Fruit fly (Drosophila melanogaster) Kc167 (cell line): ENCODE data around the gene Unc-115a.

Experiments used
- Myc ChIP-seq: fragments of >200 bp; optimal IDR thresholded peaks from 2 replicates; lab custom pipeline; 2017; ENCODE audit warnings: missing external identifiers
- Sin3A ChIP-seq: fragments of >200 bp; optimal IDR thresholded peaks from 2 replicates; lab custom pipeline; 2018; ENCODE audit warnings: missing external identifiers
- h ChIP-seq: fragments of >200 bp; optimal IDR thresholded peaks from 3 replicates; lab custom pipeline; 2018; ENCODE audit warnings: missing external identifiers
- insv ChIP-seq: fragments of >200 bp; optimal IDR thresholded peaks from 3 replicates; lab custom pipeline; 2018; ENCODE audit warnings: missing external identifiers
- psq ChIP-seq: fragments of >200 bp; optimal IDR thresholded peaks from 2 replicates; lab custom pipeline; 2017; ENCODE audit warnings: missing external identifiers
- ttk ChIP-seq: sonication (Bioruptor generic); optimal IDR thresholded peaks from 2 replicates; lab custom pipeline; 2017; ENCODE audit warnings: missing external identifiers

The Unc-115a gene

dm6 chr3R:9733150-9733549, 27.9 kb upstream of the Unc-115a start, which contains the start of gene alphaTub85E:
alphaTub85E (minus strand) TSS chr3R:9733250.
- TF ChIP-seq Sin3A (no peak), psq (lab: Kevin White, UChicago) (no peak), insv (lab: Kevin White, UChicago) (no peak), h (lab: Kevin White, UChicago) (no peak), ttk (lab: Kevin White, UChicago) (no peak), Myc (no peak)

DNA sequence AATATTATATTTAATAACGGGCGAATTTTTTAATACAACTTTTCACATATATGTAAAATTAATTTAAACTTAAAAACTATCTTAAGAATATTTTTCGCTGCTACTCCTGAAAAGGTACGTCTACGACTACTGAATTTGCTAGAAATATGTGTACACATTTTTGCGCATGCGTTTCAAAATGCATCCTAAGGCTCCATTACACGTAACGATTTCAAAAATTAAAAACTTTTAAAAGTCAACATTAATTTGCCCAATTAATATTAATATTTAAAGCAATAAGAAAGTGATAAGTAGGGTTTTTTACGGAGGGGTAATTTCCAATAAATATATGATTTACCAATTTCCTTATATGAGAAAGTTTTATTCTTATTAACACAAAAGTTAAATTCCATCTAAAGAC, 25.6 kb upstream of the Unc-115a start, which contains the start of gene FoxP:
TSS of gene FoxP (minus strand) at position 89 of the 400 bp plus-strand sequence.
- TF ChIP-seq insv (lab: Kevin White, UChicago) (no peak), psq (lab: Kevin White, UChicago) (no peak), ttk (lab: Kevin White, UChicago) (no peak), h (lab: Kevin White, UChicago) (no peak), Sin3A (no peak), Myc (no peak)

dm6 chr3R:9725121-9725956, 20.1 kb upstream of the Unc-115a start, which contains the start of gene hyd:
hyd (minus strand) TSS chr3R:9725615.
- TF ChIP-seq Sin3A, result no peak

DNA sequence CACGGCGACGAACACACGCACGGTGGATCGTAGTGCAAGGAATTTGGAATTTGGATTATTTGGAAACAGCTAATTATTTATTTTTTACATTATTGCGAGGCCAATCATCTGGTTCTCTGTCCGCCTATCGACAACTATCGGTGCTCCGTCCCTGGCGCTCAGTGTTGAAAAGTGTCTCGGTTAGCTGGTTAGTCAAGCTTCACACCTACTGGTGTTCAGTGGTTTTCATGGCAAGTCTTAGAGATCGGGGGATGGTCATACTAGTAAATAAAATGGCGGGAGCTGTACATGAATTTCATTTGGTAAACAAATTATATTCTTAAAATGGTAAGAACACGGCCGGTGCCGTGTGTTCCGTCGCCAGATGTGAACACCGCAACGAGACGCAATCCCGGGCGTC, 5.7 kb upstream of the Unc-115a start, which contains the start of the genes trbd and dmt:
TSS of gene trbd (minus strand) at position 152 of the 400 bp plus-strand sequence.
TSS of gene dmt (plus strand) at position 257 of the 400 bp plus-strand sequence.
- TF ChIP-seq Myc (no peak), Sin3A (no peak), ttk (lab: Kevin White, UChicago) (no peak), h (lab: Kevin White, UChicago) (no peak), insv (lab: Kevin White, UChicago) (no peak), psq (lab: Kevin White, UChicago) (no peak)

DNA sequence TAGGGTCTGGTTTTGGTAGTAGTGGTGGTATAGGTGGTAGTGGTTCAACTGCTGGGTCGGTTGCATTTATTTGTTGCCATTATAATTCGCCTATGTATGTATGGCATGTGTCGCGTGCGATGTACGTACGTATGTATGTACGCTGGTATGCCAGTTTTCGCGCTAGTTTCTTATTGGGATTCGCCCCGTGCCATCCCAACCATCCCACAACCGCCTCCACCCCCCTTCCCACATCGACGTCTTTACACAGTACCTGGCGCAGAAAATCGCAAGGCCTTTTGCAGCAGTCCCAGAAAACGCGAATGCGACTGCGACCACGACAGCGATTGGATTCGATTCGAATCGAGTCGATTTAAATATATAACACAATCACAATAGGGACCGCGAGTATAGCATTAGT, 5.0 kb upstream of the Unc-115a start:
- TF ChIP-seq ttk (lab: Kevin White, UChicago) (no peak), Myc (no peak)

dm6 chr3R:9704183-9705007, 822 bp downstream of the Unc-115a start:
- TF ChIP-seq h (lab: Kevin White, UChicago), result no peak
- no peak for TF ChIP-seq Myc
- TF ChIP-seq ttk (lab: Kevin White, UChicago), result no peak
- TF ChIP-seq psq (lab: Kevin White, UChicago), result no peak
- TF ChIP-seq insv (lab: Kevin White, UChicago), result no peak
- TF ChIP-seq Sin3A, result no peak

- TF ChIP-seq ttk (lab: Kevin White, UChicago), result no peak
- TF ChIP-seq Sin3A, result no peak
- TF ChIP-seq Myc, result no peak
- no peak for TF ChIP-seq insv (lab: Kevin White, UChicago)
- TF ChIP-seq psq (lab: Kevin White, UChicago), result no peak
- TF ChIP-seq h (lab: Kevin White, UChicago), result no peak
Observed at dm6 chr3R:9703273-9703672, 1.9 kb downstream of the Unc-115a start.

DNA sequence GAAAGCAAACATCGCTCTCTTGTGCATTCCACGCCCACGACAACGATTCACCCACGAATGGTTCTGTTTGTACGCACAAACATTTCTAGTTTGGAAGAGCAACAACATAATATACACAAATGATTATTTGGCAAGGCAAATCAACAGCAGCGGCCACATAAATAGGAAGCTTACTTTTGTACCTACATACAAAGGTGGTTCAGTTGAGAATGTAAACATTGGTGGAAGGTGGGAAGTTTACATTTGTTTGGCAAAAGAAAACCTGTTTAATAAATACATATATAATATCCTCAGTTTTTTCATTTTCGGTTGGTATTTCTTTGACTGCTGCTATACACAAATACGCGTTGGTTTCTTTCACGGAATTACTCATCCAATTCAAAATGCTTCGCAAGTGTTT, 2.6 kb downstream of the Unc-115a start:
- no peak for TF ChIP-seq psq (lab: Kevin White, UChicago)
- TF ChIP-seq h (lab: Kevin White, UChicago), result no peak
- no peak for TF ChIP-seq ttk (lab: Kevin White, UChicago)
- TF ChIP-seq Sin3A, result no peak
- TF ChIP-seq insv (lab: Kevin White, UChicago), result no peak
- no peak for TF ChIP-seq Myc

dm6 chr3R:9701897-9702296, 3.3 kb downstream of the Unc-115a start:
- TF ChIP-seq ttk (lab: Kevin White, UChicago) (no peak), Sin3A (no peak), h (lab: Kevin White, UChicago) (no peak), Myc (no peak), insv (lab: Kevin White, UChicago) (no peak), psq (lab: Kevin White, UChicago) (no peak)

DNA sequence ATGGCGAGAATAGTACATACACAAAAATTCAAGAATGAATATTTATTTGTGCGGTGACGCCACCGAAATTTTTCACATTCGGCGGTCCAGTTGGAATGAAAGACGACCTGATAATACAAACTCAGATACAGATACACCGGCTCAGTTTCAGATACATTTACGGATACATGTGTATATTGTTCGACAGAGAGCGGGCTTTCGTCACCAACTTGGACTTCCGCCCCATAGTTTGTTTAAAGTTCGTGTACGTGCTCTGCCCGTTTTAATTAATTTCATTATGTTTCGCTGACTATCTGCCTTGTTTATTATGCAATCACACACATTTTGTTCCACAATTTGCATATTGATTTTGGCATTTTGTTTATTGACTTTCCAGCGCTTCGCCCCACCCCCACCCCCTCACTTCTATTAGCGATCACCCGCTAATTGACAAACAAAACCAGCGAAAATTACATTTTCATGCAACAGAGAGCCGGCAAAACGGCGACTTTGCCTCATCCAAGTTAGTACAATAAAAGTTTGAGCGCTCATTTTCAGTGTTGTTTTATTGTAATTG, 4.0 kb downstream of the Unc-115a start:
- TF ChIP-seq insv (lab: Kevin White, UChicago) (no peak), h (lab: Kevin White, UChicago) (no peak), Myc (no peak), Sin3A (no peak), ttk (lab: Kevin White, UChicago) (no peak), psq (lab: Kevin White, UChicago) (no peak)

dm6 chr3R:9700513-9700912, 4.7 kb downstream of the Unc-115a start:
- TF ChIP-seq ttk (lab: Kevin White, UChicago) (no peak), psq (lab: Kevin White, UChicago) (no peak), Sin3A (no peak), h (lab: Kevin White, UChicago) (no peak), Myc (no peak)

DNA sequence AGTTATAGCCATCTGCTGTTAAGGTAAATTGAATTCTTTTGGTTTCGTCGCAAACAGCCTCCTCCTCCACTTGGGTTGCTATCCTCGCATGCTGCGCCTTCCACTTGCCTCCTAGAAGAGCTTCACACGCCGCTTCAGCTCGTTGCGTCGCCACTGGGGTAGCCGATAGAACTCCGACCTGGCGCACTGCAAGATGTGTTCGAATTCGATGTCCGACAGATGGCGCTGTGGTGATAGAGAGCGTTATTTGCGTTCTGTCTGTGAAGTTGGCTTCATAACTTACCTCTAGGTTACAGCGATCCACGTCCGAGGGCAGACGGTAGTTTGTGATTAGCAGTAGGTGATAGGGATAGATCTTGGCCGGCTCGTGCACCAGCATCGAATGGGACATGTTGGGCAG, 10.2 kb downstream of the Unc-115a start:
- TF ChIP-seq psq (lab: Kevin White, UChicago), result no peak
- TF ChIP-seq ttk (lab: Kevin White, UChicago), result no peak
- TF ChIP-seq h (lab: Kevin White, UChicago), result no peak
- no peak for TF ChIP-seq Sin3A
- no peak for TF ChIP-seq insv (lab: Kevin White, UChicago)
- no peak for TF ChIP-seq Myc
